Fruit fly (Drosophila melanogaster) whole organism, pupa: Measurements from ENCODE around the gene CG11790.

Source experiments
- CG4496 ChIP-seq: fragments of 200-800 bp; sonication (Bioruptor generic); IDR thresholded peaks from 3 replicates; pipeline ENCODE4 v1.3.6; 2022; ENCODE audit warnings: missing biosample characterization, missing genetic modification characterization
- CG9948 ChIP-seq: fragments of 200-800 bp; sonication (Bioruptor generic); optimal IDR thresholded peaks from 2 replicates; lab custom pipeline; 2018; ENCODE audit warnings: missing biosample characterization, mild to moderate bottlenecking, missing genetic modification characterization, moderate library complexity
- D1 ChIP-seq: fragments of 200-800 bp; sonication (Bioruptor generic); optimal IDR thresholded peaks from 2 replicates; lab custom pipeline; 2018; ENCODE audit warnings: missing biosample characterization, mild to moderate bottlenecking, missing genetic modification characterization, moderate library complexity
- gl ChIP-seq: fragments of 200-800 bp; sonication (Bioruptor generic); optimal IDR thresholded peaks from 2 replicates; lab custom pipeline; 2018; ENCODE audit warnings: missing biosample characterization, mild to moderate bottlenecking, missing genetic modification characterization

DNA sequence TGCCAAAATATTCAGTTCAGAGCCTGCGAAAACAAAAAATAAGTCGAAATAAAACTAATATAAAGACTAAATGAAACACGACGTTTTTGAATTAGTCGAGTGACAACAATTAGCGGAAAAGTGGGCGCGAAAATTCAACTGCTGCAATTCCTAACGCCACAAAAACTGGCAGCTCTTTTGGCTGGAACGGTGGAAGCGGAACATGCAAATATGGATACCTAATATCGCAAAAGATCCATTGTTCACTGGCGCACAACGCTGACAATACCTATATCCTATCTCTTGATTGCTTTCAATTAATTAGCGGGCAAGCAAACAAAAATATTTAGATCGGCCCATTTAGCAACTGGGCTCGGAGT, 1.9 kb downstream of the CG11790 start, which contains the start of gene CG11791:
- no peak for TF ChIP-seq CG9948
- TF ChIP-seq gl (tag; lab: Kevin White, UChicago): no peak
- TF ChIP-seq D1 (tag; lab: Kevin White, UChicago): no peak
- TF ChIP-seq CG4496 (GFP tag; lab: Robert Waterston, UW): no peak
